Fruit fly (Drosophila melanogaster) S2 (cell line): ENCODE results near the gene CG11693.

Experiments
- CG8478 ChIP-seq: fragments of >200 bp; optimal IDR thresholded peaks from 2 replicates; lab custom pipeline; 2018
- CTCF ChIP-seq, 2 experiments: fragments of >200 bp; optimal IDR thresholded peaks; 2 replicates each; lab custom pipeline; 2018

Gene CG11693

dm6 chr3R:8316344-8317105 is 5.9 kb upstream of the CG11693 start, which contains the start of gene Coq2:
Gene Coq2 (minus strand): TSS chr3R:8316543.
- peak; percentile 48 to 60 for TF ChIP-seq CTCF (optimal IDR thresholded peaks at IDR 0.05; lab: Kevin White, UChicago)
- no peak for TF ChIP-seq CG8478

- no peak for TF ChIP-seq CG8478
- TF ChIP-seq CTCF (optimal IDR thresholded peaks at IDR 0.05; lab: Kevin White, UChicago), result no peak
These were observed 2.5 kb upstream of the CG11693 start, which contains the start of gene CG7483 for dm6 chr3R:8313038-8313437. Gene CG7483 (plus strand): TSS chr3R:8313208.

- TF ChIP-seq CG8478 (no peak), CTCF (optimal IDR thresholded peaks at IDR 0.05; lab: Kevin White, UChicago) (no peak)
These were observed 1.5 kb upstream of the CG11693 start, which contains the start of the genes CG11694 and CG11698 for dm6 chr3R:8312037-8312436. Gene CG11694 (minus strand): TSS chr3R:8312137. Gene CG11698 (plus strand): TSS chr3R:8312188.

dm6 chr3R:8308515-8308959 is 2.0 kb downstream of the CG11693 start, which contains the start of gene tex:
Gene tex (minus strand): TSS chr3R:8308645.
- TF ChIP-seq CTCF (optimal IDR thresholded peaks at IDR 0.05; lab: Kevin White, UChicago) (no peak), CG8478 (no peak)

dm6 chr3R:8307283-8307682 is 3.3 kb downstream of the CG11693 start:
- no peak for TF ChIP-seq CG8478
- no peak for TF ChIP-seq CTCF (optimal IDR thresholded peaks at IDR 0.05; lab: Kevin White, UChicago)

- no peak for TF ChIP-seq CTCF (optimal IDR thresholded peaks at IDR 0.05; lab: Kevin White, UChicago)
- TF ChIP-seq CG8478, result no peak
These were observed 3.7 kb downstream of the CG11693 start for dm6 chr3R:8306927-8307261.

dm6 chr3R:8306188-8306926 is 4.2 kb downstream of the CG11693 start:
- TF ChIP-seq CG8478 (no peak), CTCF (optimal IDR thresholded peaks at IDR 0.05; lab: Kevin White, UChicago) (peak; percentile 20 to 50)

dm6 chr3R:8305110-8305509 is 5.5 kb downstream of the CG11693 start, which contains the start of gene Sgt1:
Gene Sgt1 (minus strand): TSS chr3R:8305274.
- TF ChIP-seq CTCF (optimal IDR thresholded peaks at IDR 0.05; lab: Kevin White, UChicago) (peak; percentile 34 to 63), CG8478 (no peak)

- TF ChIP-seq CG8478, result no peak
- no peak for TF ChIP-seq CTCF (optimal IDR thresholded peaks at IDR 0.05; lab: Kevin White, UChicago)
These were observed 6.7 kb downstream of the CG11693 start, which contains the start of gene nac for dm6 chr3R:8303848-8304247. Gene nac (minus strand): TSS chr3R:8304023.

- TF ChIP-seq CG8478, result no peak
- peak; percentile 70 to 78 for TF ChIP-seq CTCF (optimal IDR thresholded peaks at IDR 0.05; lab: Kevin White, UChicago)
These were observed 9.4 kb downstream of the CG11693 start, which contains the start of the genes CG9626 and mRpL1 for dm6 chr3R:8300928-8301752. Gene CG9626 (minus strand): TSS chr3R:8300978. Gene mRpL1 (plus strand): TSS chr3R:8301440.

- TF ChIP-seq CG8478 (no peak), CTCF (optimal IDR thresholded peaks at IDR 0.05; lab: Kevin White, UChicago) (no peak)
These were observed 18.5 kb downstream of the CG11693 start, which contains the start of gene CG31463 for dm6 chr3R:8292034-8292433. Gene CG31463 (plus strand): TSS chr3R:8292335.

- TF ChIP-seq CG8478, result no peak
- no peak for TF ChIP-seq CTCF (optimal IDR thresholded peaks at IDR 0.05; lab: Kevin White, UChicago)
These were observed 19.6 kb downstream of the CG11693 start, which contains the start of gene CG31464 for dm6 chr3R:8290940-8291339. Gene CG31464 (plus strand): TSS chr3R:8291240.

dm6 chr3R:8290478-8290877 is 20.1 kb downstream of the CG11693 start, which contains the start of gene CG11672:
Gene CG11672 (minus strand): TSS chr3R:8290578.
- TF ChIP-seq CG8478 (no peak), CTCF (optimal IDR thresholded peaks at IDR 0.05; lab: Kevin White, UChicago) (no peak)

- TF ChIP-seq CG8478 (no peak), CTCF (optimal IDR thresholded peaks at IDR 0.05; lab: Kevin White, UChicago) (no peak)
These were observed 21.8 kb downstream of the CG11693 start for dm6 chr3R:8288790-8289189.

- TF ChIP-seq CG8478, result no peak
- no peak for TF ChIP-seq CTCF (optimal IDR thresholded peaks at IDR 0.05; lab: Kevin White, UChicago)
These were observed 22.9 kb downstream of the CG11693 start, which contains the start of gene Nazo for dm6 chr3R:8287697-8288096. Gene Nazo (plus strand): TSS chr3R:8287876.
